Fruit fly (Drosophila melanogaster) whole organism, embryonic: ENCODE results near the gene CG8952.
A peak's percentile ranks its signal among the peaks of the same experiment; 100 is the strongest.

ENCODE experiments used
- ATbp ChIP-seq: fragments of 200-800 bp; sonication (Bioruptor generic); optimal IDR thresholded peaks from 2 replicates; lab custom pipeline; 2017; ENCODE audit warnings: missing biosample characterization, mild to moderate bottlenecking, missing genetic modification characterization, missing genetic modification reagents
- Aef1 ChIP-seq: fragments of 200-800 bp; sonication (Bioruptor generic); IDR thresholded peaks from 3 replicates; pipeline ENCODE4 v1.3.6; 2022; ENCODE audit warnings: missing biosample characterization, missing genetic modification characterization
- B-H1 ChIP-seq: fragments of 200-800 bp; sonication (Bioruptor generic); IDR thresholded peaks from 3 replicates; pipeline ENCODE4 v1.3.6; 2022; ENCODE audit warnings: missing biosample characterization, missing genetic modification characterization
- B-H2 ChIP-seq: fragments of 200-800 bp; sonication (Bioruptor generic); optimal IDR thresholded peaks from 2 replicates; lab custom pipeline; 2018; ENCODE audit warnings: missing biosample characterization, mild to moderate bottlenecking, missing genetic modification characterization
- CG10321 ChIP-seq: fragments of 200-800 bp; sonication (Bioruptor generic); IDR thresholded peaks from 2 replicates; pipeline ENCODE4 v1.3.6; 2022; ENCODE audit warnings: missing biosample characterization, missing genetic modification characterization
- CG11723 ChIP-seq: fragments of 200-800 bp; sonication (Bioruptor generic); optimal IDR thresholded peaks from 2 replicates; lab custom pipeline; 2017; ENCODE audit warnings: missing biosample characterization, mild to moderate bottlenecking, missing genetic modification characterization
- CG12942 ChIP-seq: fragments of 200-800 bp; sonication (Bioruptor generic); optimal IDR thresholded peaks from 3 replicates; lab custom pipeline; 2016; ENCODE audit warnings: missing biosample characterization, missing genetic modification characterization
- CG15479 ChIP-seq: fragments of 200-800 bp; sonication (Bioruptor generic); optimal IDR thresholded peaks from 3 replicates; lab custom pipeline; 2019; ENCODE audit warnings: missing biosample characterization, mild to moderate bottlenecking, missing genetic modification characterization, moderate library complexity
- CG1602 ChIP-seq: fragments of 200-800 bp; sonication (Bioruptor generic); optimal IDR thresholded peaks from 3 replicates; lab custom pipeline; 2016; ENCODE audit warnings: missing biosample characterization, missing genetic modification characterization
- CG1603 ChIP-seq: fragments of 200-800 bp; sonication (Bioruptor generic); optimal IDR thresholded peaks from 2 replicates; lab custom pipeline; 2019; ENCODE audit warnings: missing biosample characterization, mild to moderate bottlenecking, missing genetic modification characterization, moderate library complexity
- CG17612 ChIP-seq: fragments of 200-800 bp; sonication (Bioruptor generic); IDR thresholded peaks from 2 replicates; pipeline ENCODE4 v1.3.6; 2022; ENCODE audit warnings: missing biosample characterization, missing genetic modification characterization
- CG31365 ChIP-seq: fragments of 200-800 bp; sonication (Bioruptor generic); optimal IDR thresholded peaks from 2 replicates; lab custom pipeline; 2018; ENCODE audit warnings: missing biosample characterization, mild to moderate bottlenecking, missing genetic modification characterization
- CG34376 ChIP-seq: fragments of 200-800 bp; sonication (Bioruptor generic); optimal IDR thresholded peaks from 2 replicates; lab custom pipeline; 2018; ENCODE audit warnings: missing biosample characterization, mild to moderate bottlenecking, missing genetic modification characterization
- CG43689 ChIP-seq: fragments of 200-800 bp; sonication (Bioruptor generic); IDR thresholded peaks from 2 replicates; pipeline ENCODE4 v1.3.6; 2022; ENCODE audit warnings: missing biosample characterization, missing genetic modification characterization
- CG6689 ChIP-seq: fragments of 200-800 bp; sonication (Bioruptor generic); IDR thresholded peaks from 2 replicates; pipeline ENCODE4 v1.3.6; 2022; ENCODE audit warnings: missing biosample characterization, missing genetic modification characterization
- CG6791 ChIP-seq: fragments of 200-800 bp; sonication (Bioruptor generic); IDR thresholded peaks from 3 replicates; pipeline ENCODE4 v1.3.6; 2022; ENCODE audit warnings: missing biosample characterization, missing genetic modification characterization; ENCODE audit not compliant: partially characterized antibody
- CG9609 ChIP-seq: fragments of 200-800 bp; sonication (Bioruptor generic); optimal IDR thresholded peaks from 3 replicates; lab custom pipeline; 2016; ENCODE audit warnings: missing biosample characterization, missing genetic modification characterization
- CoRest ChIP-seq: fragments of 200-800 bp; sonication (Bioruptor generic); optimal IDR thresholded peaks from 3 replicates; lab custom pipeline; 2018; ENCODE audit warnings: missing biosample characterization, mild to moderate bottlenecking, missing genetic modification characterization, moderate library complexity
- D19A ChIP-seq: fragments of 200-800 bp; optimal IDR thresholded peaks from 3 replicates; lab custom pipeline; 2019; ENCODE audit warnings: missing biosample characterization, mild to moderate bottlenecking, missing genetic modification characterization, moderate library complexity
- D19B ChIP-seq: fragments of 200-800 bp; sonication (Bioruptor generic); optimal IDR thresholded peaks from 2 replicates; lab custom pipeline; 2017; ENCODE audit warnings: missing biosample characterization, mild to moderate bottlenecking, missing genetic modification characterization
- GATAe ChIP-seq: fragments of 200-800 bp; sonication (Bioruptor generic); conservative IDR thresholded peaks from 2 replicates; pipeline ENCODE4 v1.3.6; 2022; ENCODE audit warnings: missing biosample characterization, missing genetic modification characterization
- HLHmδ ChIP-seq: fragments of 200-800 bp; sonication (Bioruptor generic); optimal IDR thresholded peaks from 2 replicates; lab custom pipeline; 2018; ENCODE audit warnings: missing biosample characterization, mild to moderate bottlenecking, missing genetic modification characterization, moderate library complexity
- Hr39 ChIP-seq: fragments of >200 bp; optimal IDR thresholded peaks from 2 replicates; lab custom pipeline; 2017
- Kr ChIP-seq: fragments of 200-800 bp; sonication (Bioruptor generic); optimal IDR thresholded peaks from 2 replicates; lab custom pipeline; 2017; ENCODE audit warnings: missing biosample characterization, mild to moderate bottlenecking, missing genetic modification characterization
- Med ChIP-seq: fragments of 200-800 bp; sonication (Bioruptor generic); peaks from one replicate; lab custom pipeline; 2016; ENCODE audit warnings: missing biosample characterization, missing genetic modification characterization, mild to moderate bottlenecking, inconsistent platforms, moderate library complexity
- Myb ChIP-seq: fragments of 200-800 bp; sonication (Bioruptor generic); optimal IDR thresholded peaks from 2 replicates; lab custom pipeline; 2016; ENCODE audit warnings: missing biosample characterization, missing genetic modification characterization
- Pdp1 ChIP-seq, 2 experiments: fragments of 200-800 bp; sonication (Bioruptor generic); optimal IDR thresholded peaks; 3 replicates each; lab custom pipeline; 2016; ENCODE audit warnings: missing biosample characterization in 2 of 2, missing genetic modification characterization in 2 of 2, mild to moderate bottlenecking in 1 of 2, moderate library complexity in 1 of 2
- Rx ChIP-seq: fragments of 200-800 bp; sonication (Bioruptor generic); IDR thresholded peaks from 2 replicates; pipeline ENCODE4 v1.3.6; 2022; ENCODE audit warnings: missing biosample characterization, missing genetic modification characterization
- Spps ChIP-seq: fragments of 200-800 bp; sonication (Bioruptor generic); optimal IDR thresholded peaks from 2 replicates; lab custom pipeline; 2018; ENCODE audit warnings: missing biosample characterization, mild to moderate bottlenecking, missing genetic modification characterization
- Ssrp ChIP-seq: fragments of 200-800 bp; sonication (Bioruptor generic); optimal IDR thresholded peaks from 2 replicates; lab custom pipeline; 2018; ENCODE audit warnings: missing biosample characterization, mild to moderate bottlenecking, missing genetic modification characterization, moderate library complexity
- Trl ChIP-seq, 3 experiments: fragments of >200 bp in 2 of 3; fragments of 200-800 bp in 1 of 3; sonication (Bioruptor generic) in 1 of 3; optimal IDR thresholded peaks; 2 replicates in 1 of 3; 3 replicates in 2 of 3; lab custom pipeline; 2016 to 2017; ENCODE audit warnings: missing biosample characterization in 1 of 3, missing genetic modification characterization in 1 of 3
- cg ChIP-seq: fragments of 200-800 bp; sonication (Bioruptor generic); optimal IDR thresholded peaks from 3 replicates; lab custom pipeline; 2019; ENCODE audit warnings: missing biosample characterization, mild to moderate bottlenecking, missing genetic modification characterization, moderate library complexity
- ci ChIP-seq: fragments of 200-800 bp; sonication (Bioruptor generic); IDR thresholded peaks from 3 replicates; pipeline ENCODE4 v1.3.6; 2022; ENCODE audit warnings: missing biosample characterization, missing genetic modification characterization
- exex ChIP-seq: fragments of 200-800 bp; sonication (Bioruptor generic); optimal IDR thresholded peaks from 4 replicates; lab custom pipeline; 2018; ENCODE audit warnings: missing biosample characterization, mild to moderate bottlenecking, missing genetic modification characterization, moderate library complexity
- grau ChIP-seq: fragments of 200-800 bp; optimal IDR thresholded peaks from 3 replicates; lab custom pipeline; 2019; ENCODE audit warnings: missing biosample characterization, mild to moderate bottlenecking, missing genetic modification characterization, moderate library complexity
- gt ChIP-seq: fragments of 200-800 bp; sonication (Bioruptor generic); IDR thresholded peaks from 2 replicates; pipeline ENCODE4 v1.3.6; 2022; ENCODE audit warnings: missing biosample characterization, missing genetic modification characterization
- ind ChIP-seq: fragments of 200-800 bp; sonication (Bioruptor generic); optimal IDR thresholded peaks from 3 replicates; lab custom pipeline; 2016; ENCODE audit warnings: missing biosample characterization, missing genetic modification characterization
- pho ChIP-seq: fragments of 200-800 bp; sonication (Bioruptor generic); optimal IDR thresholded peaks from 2 replicates; lab custom pipeline; 2016; ENCODE audit warnings: missing biosample characterization, missing genetic modification characterization
- pum ChIP-seq: fragments of 200-800 bp; sonication (Bioruptor generic); optimal IDR thresholded peaks from 2 replicates; lab custom pipeline; 2016; ENCODE audit warnings: missing biosample characterization, missing genetic modification characterization
- sug ChIP-seq: fragments of 200-800 bp; optimal IDR thresholded peaks from 2 replicates; lab custom pipeline; 2019; ENCODE audit warnings: missing biosample characterization, mild to moderate bottlenecking, missing genetic modification characterization, moderate library complexity
- zen2 ChIP-seq: fragments of 200-800 bp; sonication (Bioruptor generic); IDR thresholded peaks from 3 replicates; pipeline ENCODE4 v1.3.6; 2022; ENCODE audit warnings: missing biosample characterization, missing genetic modification characterization; ENCODE audit not compliant: partially characterized antibody
- zf30C ChIP-seq: fragments of 200-800 bp; sonication (Bioruptor generic); optimal IDR thresholded peaks from 3 replicates; lab custom pipeline; 2018; ENCODE audit warnings: missing biosample characterization, mild to moderate bottlenecking, missing genetic modification characterization
- zfh2 ChIP-seq: fragments of 200-800 bp; sonication (Bioruptor generic); optimal IDR thresholded peaks from 2 replicates; lab custom pipeline; 2016; ENCODE audit warnings: missing biosample characterization, missing genetic modification characterization

The CG8952 gene

dm6 chrX:15759752-15760446, 6.3 kb downstream of the CG8952 start (continued):
- TF ChIP-seq gt (no peak), CG9609 (no peak), CG31365 (tag; lab: Kevin White, UChicago) (no peak), Rx (no peak), pho (GFP tag; lab: Kevin White, UChicago) (no peak), D19B (GFP tag; lab: Kevin White, UChicago) (no peak), GATAe (GFP tag; lab: Robert Waterston, UW) (no peak), CG1602 (GFP tag; lab: Kevin White, UChicago) (no peak), HLHmδ (GFP tag; lab: Kevin White, UChicago) (no peak)
- TF ChIP-seq, all 482 proteins: peak for 8

DNA sequence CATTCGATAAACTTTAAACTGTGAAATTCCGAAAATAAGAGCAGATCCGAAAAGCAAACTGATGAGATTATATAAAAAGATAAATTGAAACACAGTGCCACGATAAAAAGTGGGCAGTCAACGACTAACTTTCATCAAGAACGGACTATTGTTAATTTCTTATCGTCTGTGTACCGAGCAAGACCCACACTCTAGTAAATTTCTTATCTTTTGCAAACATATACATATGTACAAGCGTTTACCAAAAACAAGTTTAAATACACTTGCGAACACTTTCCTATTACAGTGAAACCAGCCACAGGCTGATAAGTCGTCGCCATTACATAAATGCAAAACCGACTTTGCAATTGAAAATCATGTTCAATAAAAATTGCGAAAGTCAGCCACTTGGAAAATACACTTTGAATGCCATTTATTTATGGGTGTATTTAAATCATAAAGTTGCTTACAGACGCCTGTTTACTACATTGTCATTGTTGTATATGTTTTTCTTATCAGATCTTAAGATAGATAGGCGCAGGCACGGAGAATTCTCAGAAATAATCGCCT, 7.5 kb downstream of the CG8952 start:
- no peak for TF ChIP-seq CG10321
- no peak for TF ChIP-seq Spps
- peak; percentile 70 for TF ChIP-seq exex (tag; lab: Kevin White, UChicago)
- no peak for TF ChIP-seq CG1603 (tag; lab: Kevin White, UChicago)
- no peak for TF ChIP-seq CG43689 (GFP tag; lab: Robert Waterston, UW)
- no peak for TF ChIP-seq CG9609
- peak; percentile 19 for TF ChIP-seq sug
- TF ChIP-seq Hr39 (lab: Kevin White, UChicago) = no peak
- TF ChIP-seq pum (GFP tag; lab: Kevin White, UChicago) = no peak
- TF ChIP-seq CG12942 (GFP tag; lab: Kevin White, UChicago) = no peak
- no peak for TF ChIP-seq Aef1 (GFP tag; lab: Robert Waterston, UW)
- peak; percentile 17 for TF ChIP-seq CG15479 (GFP tag; lab: Kevin White, UChicago)
- no peak for TF ChIP-seq pho (GFP tag; lab: Kevin White, UChicago)
- TF ChIP-seq zfh2 (GFP tag; lab: Kevin White, UChicago) = no peak
- no peak for TF ChIP-seq zen2 (GFP tag; lab: Robert Waterston, UW)
- TF ChIP-seq ATbp (GFP tag; lab: Kevin White, UChicago) = no peak
- TF ChIP-seq CG6689 (GFP tag; lab: Robert Waterston, UW) = no peak
- TF ChIP-seq cg (GFP tag; lab: Kevin White, UChicago) = peak; percentile 9
- TF ChIP-seq CoRest = no peak
- TF ChIP-seq Kr (GFP tag; lab: Kevin White, UChicago) = no peak
- TF ChIP-seq ci (GFP tag; lab: Robert Waterston, UW) = no peak; the same call in 2 of the 3 replicates
- TF ChIP-seq D19A = no peak
- peak; percentile 30 for TF ChIP-seq CG34376
- TF ChIP-seq CG17612 (GFP tag; lab: Robert Waterston, UW) = no peak
- TF ChIP-seq grau (tag; lab: Kevin White, UChicago) = peak; percentile 60
- no peak for TF ChIP-seq Myb (GFP tag; lab: Kevin White, UChicago)
- TF ChIP-seq zf30C (GFP tag; lab: Kevin White, UChicago) = no peak
- TF ChIP-seq Ssrp (tag; lab: Kevin White, UChicago) = no peak
- no peak for TF ChIP-seq CG6791
- TF ChIP-seq B-H2 = peak; percentile 0
- no peak for TF ChIP-seq Trl (optimal IDR thresholded peaks at IDR 0.05; lab: Kevin White, UChicago)
- no peak for TF ChIP-seq Trl (GFP tag; optimal IDR thresholded peaks at IDR 0.05; lab: Kevin White, UChicago)
- TF ChIP-seq CG11723 (GFP tag; lab: Kevin White, UChicago) = no peak
- peak; percentile 58 for TF ChIP-seq Med
- TF ChIP-seq ind = no peak
- TF ChIP-seq Pdp1 (GFP tag; optimal IDR thresholded peaks at IDR 0.05; lab: Kevin White, UChicago) = peak in 1 of 2 experiments; percentile 54
- TF ChIP-seq B-H1 (GFP tag; lab: Robert Waterston, UW) = no peak
